Fruit fly (Drosophila melanogaster) whole organism, embryonic: ENCODE measurements around the gene mino.

Experiments used
- CG6272 ChIP-seq: fragments of 200-800 bp; sonication (Bioruptor generic); IDR thresholded peaks from 2 replicates; pipeline ENCODE4 v1.3.6; 2022; ENCODE audit warnings: missing biosample characterization, missing genetic modification characterization
- Chrac-16 ChIP-seq: fragments of 200-800 bp; sonication (Bioruptor generic); optimal IDR thresholded peaks from 3 replicates; lab custom pipeline; 2016; ENCODE audit warnings: missing biosample characterization, missing genetic modification characterization
- Dip2 ChIP-seq: fragments of 200-800 bp; sonication (Bioruptor generic); IDR thresholded peaks from 2 replicates; pipeline ENCODE4 v1.3.6; 2022; ENCODE audit warnings: missing biosample characterization, missing genetic modification characterization
- Ets97D ChIP-seq: fragments of 200-800 bp; sonication (Bioruptor generic); optimal IDR thresholded peaks from 3 replicates; lab custom pipeline; 2016; ENCODE audit warnings: missing biosample characterization, missing genetic modification characterization
- Hr3 ChIP-seq: fragments of 200-800 bp; sonication (Bioruptor generic); optimal IDR thresholded peaks from 3 replicates; lab custom pipeline; 2016; ENCODE audit warnings: missing biosample characterization, missing genetic modification characterization
- Ptx1 ChIP-seq: fragments of 200-800 bp; sonication (Bioruptor generic); IDR thresholded peaks from 2 replicates; pipeline ENCODE4 v1.3.6; 2022; ENCODE audit warnings: missing biosample characterization, missing genetic modification characterization
- gt ChIP-seq: fragments of 200-800 bp; sonication (Bioruptor generic); IDR thresholded peaks from 2 replicates; pipeline ENCODE4 v1.3.6; 2022; ENCODE audit warnings: missing biosample characterization, missing genetic modification characterization
- rib ChIP-seq: fragments of 200-800 bp; sonication (Bioruptor generic); IDR thresholded peaks from 2 replicates; pipeline ENCODE4 v1.3.6; 2022; ENCODE audit warnings: missing biosample characterization, missing genetic modification characterization
- run ChIP-seq: fragments of 200-800 bp; sonication (Bioruptor generic); optimal IDR thresholded peaks from 3 replicates; lab custom pipeline; 2018; ENCODE audit warnings: missing biosample characterization, mild to moderate bottlenecking, missing genetic modification characterization
- stc ChIP-seq: fragments of 200-800 bp; sonication (Bioruptor generic); IDR thresholded peaks from 2 replicates; pipeline ENCODE4 v1.3.6; 2022; ENCODE audit warnings: missing biosample characterization, missing genetic modification characterization
- tup ChIP-seq: fragments of 200-800 bp; sonication (Bioruptor generic); optimal IDR thresholded peaks from 2 replicates; lab custom pipeline; 2016; ENCODE audit warnings: missing biosample characterization, mild to moderate bottlenecking, missing genetic modification characterization, moderate library complexity
- tx ChIP-seq: fragments of 200-800 bp; sonication (Bioruptor generic); optimal IDR thresholded peaks from 2 replicates; lab custom pipeline; 2016; ENCODE audit warnings: missing biosample characterization, missing genetic modification characterization

- TF ChIP-seq run (tag; lab: Kevin White, UChicago) (no peak), tx (GFP tag; lab: Kevin White, UChicago) (no peak), CG6272 (GFP tag; lab: Robert Waterston, UW) (no peak), gt (GFP tag; lab: Robert Waterston, UW) (no peak), Ets97D (GFP tag; lab: Kevin White, UChicago) (peak; percentile 72), tup (GFP tag; lab: Kevin White, UChicago) (no peak), Dip2 (GFP tag; lab: Robert Waterston, UW) (no peak), rib (GFP tag; lab: Robert Waterston, UW) (no peak), Chrac-16 (no peak), Ptx1 (GFP tag; lab: Robert Waterston, UW) (no peak), stc (GFP tag; lab: Robert Waterston, UW) (no peak), Hr3 (no peak)
These were observed 28.9 kb downstream of the mino start, which contains the start of gene CG4951 for dm6 chr3R:27953890-27954289.
